Worm (Caenorhabditis elegans): Measurements from ENCODE around the gene hyl-2.

The hyl-2 gene

ce11 chrX:4694611-4695370 lies 4.5 kb downstream of the hyl-2 start:
- TF ChIP-seq unc-62 (GFP tag; optimal IDR thresholded peaks at IDR 0.05), result no peak

- no peak for TF ChIP-seq unc-62 (GFP tag; optimal IDR thresholded peaks at IDR 0.05)
Observed at ce11 chrX:4691148-4691773, 8.0 kb downstream of the hyl-2 start, which contains the start of gene K02G10.5. TSS of gene K02G10.5 (minus strand) at chrX:4691198.

- no peak for TF ChIP-seq unc-62 (GFP tag; optimal IDR thresholded peaks at IDR 0.05)
Observed at ce11 chrX:4685579-4685978, 13.7 kb downstream of the hyl-2 start.

ce11 chrX:4682616-4683015 lies 16.6 kb downstream of the hyl-2 start, which contains the start of gene K02G10.15:
TSS of gene K02G10.15 (minus strand) at chrX:4682716.
- no peak for TF ChIP-seq unc-62 (GFP tag; optimal IDR thresholded peaks at IDR 0.05)

- no peak for TF ChIP-seq unc-62 (GFP tag; optimal IDR thresholded peaks at IDR 0.05)
Observed at ce11 chrX:4678029-4678428, 21.2 kb downstream of the hyl-2 start, which contains the start of gene flp-11. TSS of gene flp-11 (minus strand) at chrX:4678129.

- TF ChIP-seq unc-62 (GFP tag; optimal IDR thresholded peaks at IDR 0.05), result no peak
Observed at ce11 chrX:4676702-4677101, 22.6 kb downstream of the hyl-2 start.

- TF ChIP-seq unc-62 (GFP tag; optimal IDR thresholded peaks at IDR 0.05), result no peak
Observed at ce11 chrX:4673165-4673756, 26.0 kb downstream of the hyl-2 start, which contains the start of gene tmem-135. TSS of gene tmem-135 (plus strand) at chrX:4673706.

ce11 chrX:4671837-4672236 lies 27.4 kb downstream of the hyl-2 start:
- no peak for TF ChIP-seq unc-62 (GFP tag; optimal IDR thresholded peaks at IDR 0.05)

ce11 chrX:4667788-4668187 lies 31.5 kb downstream of the hyl-2 start, which contains the start of gene mfsd-12:
TSS of gene mfsd-12 (plus strand) at chrX:4668088.
- TF ChIP-seq unc-62 (GFP tag; optimal IDR thresholded peaks at IDR 0.05), result no peak

- no peak for TF ChIP-seq unc-62 (GFP tag; optimal IDR thresholded peaks at IDR 0.05)
Observed at ce11 chrX:4664649-4665048, 34.6 kb downstream of the hyl-2 start.

- no peak for TF ChIP-seq unc-62 (GFP tag; optimal IDR thresholded peaks at IDR 0.05)
Observed at ce11 chrX:4662964-4663684, 36.1 kb downstream of the hyl-2 start.

ce11 chrX:4662293-4662825 lies 36.9 kb downstream of the hyl-2 start:
- TF ChIP-seq unc-62 (GFP tag; optimal IDR thresholded peaks at IDR 0.05), result no peak

ce11 chrX:4660268-4660880 lies 38.9 kb downstream of the hyl-2 start, which contains the start of gene nhr-45:
TSS of gene nhr-45 (minus strand) at chrX:4660318.
- no peak for TF ChIP-seq unc-62 (GFP tag; optimal IDR thresholded peaks at IDR 0.05)

- no peak for TF ChIP-seq unc-62 (GFP tag; optimal IDR thresholded peaks at IDR 0.05)
Observed at ce11 chrX:4658706-4659105, 40.6 kb downstream of the hyl-2 start.

ce11 chrX:4658303-4658702 lies 41.0 kb downstream of the hyl-2 start:
- TF ChIP-seq unc-62 (GFP tag; optimal IDR thresholded peaks at IDR 0.05), result no peak

Data from whole organism, dauer.